Worm (Caenorhabditis elegans) whole organism, L4 larva: Measurements from ENCODE around the gene dagl-2.

Experiments used
- ceh-28 ChIP-seq: fragments of 150-350 bp; optimal IDR thresholded peaks from 2 replicates; lab custom pipeline; 2014; ENCODE audit warnings: missing biosample characterization, missing genetic modification reagents, missing genetic modification characterization
- daf-16 ChIP-seq, 3 experiments: sonication (generic microtip); optimal IDR thresholded peaks; 2 replicates each; lab custom pipeline; 2016 to 2017; ENCODE audit warnings: missing genetic modification characterization in 3 of 3, missing genetic modification reagents in 3 of 3, mild to moderate bottlenecking in 2 of 3, missing compliant biosample characterization in 2 of 3, missing biosample characterization in 1 of 3, moderate library complexity in 1 of 3
- dpl-1 ChIP-seq: fragments of 150-350 bp; optimal IDR thresholded peaks from 2 replicates; lab custom pipeline; 2014; ENCODE audit warnings: missing biosample characterization, missing genetic modification reagents, missing genetic modification characterization
- egl-27 ChIP-seq: sonication (generic microtip); optimal IDR thresholded peaks from 3 replicates; lab custom pipeline; 2017; ENCODE audit warnings: missing biosample characterization, missing genetic modification reagents, missing genetic modification characterization
- lin-13 ChIP-seq: fragments of 150-350 bp; optimal IDR thresholded peaks from 2 replicates; lab custom pipeline; 2014; ENCODE audit warnings: missing biosample characterization, missing genetic modification reagents, missing genetic modification characterization
- mxl-3 ChIP-seq: fragments of 200-800 bp; sonication (Bioruptor generic); optimal IDR thresholded peaks from 2 replicates; lab custom pipeline; 2018; ENCODE audit warnings: mild to moderate bottlenecking, missing genetic modification characterization, missing compliant biosample characterization
- nhr-25 ChIP-seq: sonication (generic microtip); optimal IDR thresholded peaks from 2 replicates; lab custom pipeline; 2017; ENCODE audit warnings: missing genetic modification characterization, mild to moderate bottlenecking, missing compliant biosample characterization, antibody characterized with exemption, moderate library complexity, borderline replicate concordance; ENCODE audit not compliant: insufficient read depth
- snpc-4 ChIP-seq: fragments of 150-350 bp; optimal IDR thresholded peaks from 2 replicates; lab custom pipeline; 2014; ENCODE audit warnings: missing biosample characterization, missing genetic modification characterization
- tra-1 ChIP-seq: fragments of 200-800 bp; sonication (Bioruptor generic); IDR thresholded peaks from 2 replicates; pipeline ENCODE4 v1.3.6; 2022; ENCODE audit warnings: missing genetic modification reagents, missing genetic modification characterization, missing compliant biosample characterization
- unc-62 ChIP-seq, 3 experiments: fragments of 150-350 bp in 1 of 3; sonication (generic microtip); optimal IDR thresholded peaks in 2 of 3; peaks in 1 of 3; 1 replicate in 1 of 3; 2 replicates in 2 of 3; lab custom pipeline; 2014 to 2017; ENCODE audit warnings: missing biosample characterization in 3 of 3, missing genetic modification characterization in 3 of 3, missing genetic modification reagents in 3 of 3, missing genotype in 1 of 3
- zip-2 ChIP-seq: fragments of 150-350 bp; optimal IDR thresholded peaks from 2 replicates; lab custom pipeline; 2014; ENCODE audit warnings: missing biosample characterization, missing genetic modification characterization

DNA sequence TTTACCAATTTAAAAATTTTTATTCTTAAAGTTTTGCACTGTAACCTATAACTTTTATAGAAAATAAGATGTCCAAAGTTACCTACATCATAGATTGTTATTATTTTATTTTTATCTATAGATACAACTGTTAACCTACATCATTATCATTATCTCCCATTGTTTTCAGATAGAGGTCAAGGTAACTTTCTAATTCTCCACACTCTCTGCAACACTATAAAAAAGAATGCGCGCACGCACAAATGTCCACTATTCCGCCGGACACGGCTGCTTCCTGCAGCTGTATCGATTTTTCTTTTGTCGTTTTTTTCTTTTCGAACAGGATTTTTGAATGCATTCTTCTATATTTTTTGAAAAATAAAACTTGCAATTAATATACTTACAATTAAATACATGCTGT lies 10.4 kb downstream of the dagl-2 start:
- TF ChIP-seq nhr-25 (tag; lab: Kevin White, UChicago): no peak
- no peak for TF ChIP-seq zip-2
- TF ChIP-seq egl-27 (tag; lab: Kevin White, UChicago): no peak
- no peak for TF ChIP-seq mxl-3
- TF ChIP-seq ceh-28: no peak
- no peak for TF ChIP-seq daf-16 (GFP tag; optimal IDR thresholded peaks at IDR 0.05; lab: Kevin White, UChicago)
- TF ChIP-seq daf-16 (tag; optimal IDR thresholded peaks at IDR 0.05; lab: Kevin White, UChicago): no peak
- TF ChIP-seq tra-1: no peak
- no peak for TF ChIP-seq lin-13 (GFP tag; lab: Kevin White, UChicago)
- no peak for TF ChIP-seq dpl-1 (GFP tag; lab: Kevin White, UChicago)
- no peak for TF ChIP-seq snpc-4 (tag; lab: Kevin White, UChicago)
- no peak for TF ChIP-seq unc-62 (GFP tag; optimal IDR thresholded peaks at IDR 0.05 in 1 of 2; lab: Kevin White, UChicago)
- no peak for TF ChIP-seq unc-62 (tag; optimal IDR thresholded peaks at IDR 0.05; lab: Kevin White, UChicago)
